Worm (Caenorhabditis elegans): Measurements from ENCODE around the gene ZC204.17.

Gene ZC204.17

DNA sequence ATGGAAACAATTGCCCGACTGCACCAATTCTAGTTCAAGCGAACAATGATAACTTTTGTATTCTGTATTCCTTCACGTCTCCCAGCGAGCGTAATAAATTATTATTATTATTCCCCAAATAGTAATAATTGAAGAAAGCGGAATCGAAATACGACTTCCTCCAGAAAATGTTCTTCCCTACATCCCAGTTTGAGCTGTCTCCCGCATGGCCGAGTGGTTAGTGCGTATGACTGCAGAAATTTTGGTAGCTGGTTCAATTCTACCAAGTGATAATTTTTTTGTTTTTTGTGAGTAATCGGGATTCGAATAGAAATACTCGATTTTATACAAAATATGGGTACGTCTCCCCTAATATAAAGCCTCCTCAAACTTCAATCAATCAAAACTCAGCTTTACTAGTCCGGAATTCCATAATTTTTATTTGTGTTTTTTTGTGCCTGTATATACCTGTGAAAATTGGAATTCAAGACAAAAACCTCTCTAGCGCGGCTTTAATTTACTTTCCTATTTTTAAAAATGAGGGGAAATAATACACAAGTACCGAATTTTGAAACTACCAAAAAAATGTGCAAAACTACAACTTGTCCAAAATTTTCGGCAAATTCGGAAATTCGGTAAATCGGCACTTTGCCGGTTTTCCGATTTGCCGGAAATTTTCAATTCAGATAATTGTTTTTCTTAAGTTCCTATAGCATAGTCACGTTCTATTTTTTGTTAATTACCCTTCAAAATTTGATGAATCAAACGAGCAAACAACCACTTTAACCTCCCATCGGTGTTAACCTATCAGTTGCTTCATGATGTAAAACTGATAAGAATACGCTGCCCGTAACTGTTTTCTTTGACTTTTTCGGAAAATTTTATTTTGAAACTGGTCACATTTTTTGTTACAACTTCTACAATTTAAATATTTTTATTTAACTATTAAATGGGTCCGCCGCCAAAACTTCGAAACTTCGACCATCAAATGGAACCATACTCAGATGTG, 48.7 kb downstream of the ZC204.17 start, which contains the start of gene bath-46:
TSS of gene bath-46 (plus strand) at position 806 of the 988 bp plus-strand sequence.
- TF ChIP-seq dve-1 (tag; optimal IDR thresholded peaks at IDR 0.05; ENCODE audit: insufficient read depth) (no peak), ztf-11 (tag; optimal IDR thresholded peaks at IDR 0.05) (no peak), unc-130 (GFP tag; optimal IDR thresholded peaks at IDR 0.05) (no peak), ceh-20 (GFP tag; IDR thresholded peaks at IDR 0.05) (no peak), spr-1 (tag; optimal IDR thresholded peaks at IDR 0.05) (no peak), nhr-48 (tag; optimal IDR thresholded peaks at IDR 0.05) (no peak), zfp-3 (GFP tag; conservative IDR thresholded peaks at IDR 0.05) (no peak), ztf-7 (tag; optimal IDR thresholded peaks at IDR 0.05) (no peak), F49E8.2 (tag; optimal IDR thresholded peaks at IDR 0.05; ENCODE audit: borderline replicate concordance) (no peak), ceh-28 (tag; optimal IDR thresholded peaks at IDR 0.05) (no peak), nhr-10 (tag; optimal IDR thresholded peaks at IDR 0.05) (no peak), nhr-102 (tag; optimal IDR thresholded peaks at IDR 0.05) (no peak), tag-97 (GFP tag; IDR thresholded peaks at IDR 0.05) (no peak), nhr-11 (tag; optimal IDR thresholded peaks at IDR 0.05) (no peak), nhr-41 (GFP tag; IDR thresholded peaks at IDR 0.05) (no peak), mxl-2 (GFP tag; conservative IDR thresholded peaks at IDR 0.05) (no peak), madf-9 (GFP tag; conservative IDR thresholded peaks at IDR 0.05) (0 out of 2 replicates have a peak, but pooled peaks have one; percentile 13), nhr-111 (GFP tag; optimal IDR thresholded peaks at IDR 0.05) (no peak), zag-1 (tag; optimal IDR thresholded peaks at IDR 0.05) (no peak), spr-3 (GFP tag; optimal IDR thresholded peaks at IDR 0.05) (no peak), duxl-1 (tag; optimal IDR thresholded peaks at IDR 0.05; ENCODE audit: poor library complexity) (no peak), daf-8 (GFP tag; IDR thresholded peaks at IDR 0.05) (no peak), set-16 (GFP tag; IDR thresholded peaks at IDR 0.05) (no peak), ceh-32 (tag; optimal IDR thresholded peaks at IDR 0.05; ENCODE audit: poor library complexity) (no peak), skn-1 (tag; optimal IDR thresholded peaks at IDR 0.05) (no peak), lin-1 (GFP tag; IDR thresholded peaks at IDR 0.05) (no peak), snpc-4 (tag; optimal IDR thresholded peaks at IDR 0.05) (no peak), daf-16 (GFP tag; optimal IDR thresholded peaks at IDR 0.05) (no peak), daf-16 (tag; optimal IDR thresholded peaks at IDR 0.05) (peak; percentile 68), tra-1 (GFP tag; IDR thresholded peaks at IDR 0.05) (no peak), dmd-9 (GFP tag; IDR thresholded peaks at IDR 0.05) (no peak), ZK337.2 (GFP tag; IDR thresholded peaks at IDR 0.05) (no peak), vab-7 (GFP tag; IDR thresholded peaks at IDR 0.05) (peak; percentile 48; the same call in 1 of the 2 replicates), ces-1 (GFP tag; optimal IDR thresholded peaks at IDR 0.05) (no peak), aly-2 (tag; optimal IDR thresholded peaks at IDR 0.05) (no peak), rbr-2 (tag; optimal IDR thresholded peaks at IDR 0.05) (no peak), mes-2 (tag; optimal IDR thresholded peaks at IDR 0.05; ENCODE audit: poor library complexity, severe bottlenecking) (no peak), lin-39 (tag; optimal IDR thresholded peaks at IDR 0.05) (no peak), ceh-62 (tag; optimal IDR thresholded peaks at IDR 0.05) (no peak), lsy-2 (tag; optimal IDR thresholded peaks at IDR 0.05) (no peak), egl-43 (GFP tag; IDR thresholded peaks at IDR 0.05) (peak; percentile 56; the same call in 1 of the 2 replicates), ceh-44 (GFP tag; IDR thresholded peaks at IDR 0.05) (no peak), hmg-1.1 (GFP tag; IDR thresholded peaks at IDR 0.05) (no peak), lim-7 (GFP tag; IDR thresholded peaks at IDR 0.05) (peak; percentile 75), Y105C5A.15 (GFP tag; IDR thresholded peaks at IDR 0.05) (0 out of 2 replicates have a peak, but pooled peaks have one; percentile 35), ctbp-1 (GFP tag; IDR thresholded peaks at IDR 0.05) (no peak), sdz-12 (GFP tag; optimal IDR thresholded peaks at IDR 0.05) (no peak), lin-15B (tag; optimal IDR thresholded peaks at IDR 0.05) (no peak), attf-4 (tag; optimal IDR thresholded peaks at IDR 0.05) (no peak), nhr-6 (tag; optimal IDR thresholded peaks at IDR 0.05) (no peak)

Measured in whole organism, L4 larva.